Worm (Caenorhabditis elegans) whole organism, dauer: ENCODE results near the gene dpf-1.

Experiments
- unc-62 ChIP-seq: sonication (generic microtip); optimal IDR thresholded peaks from 2 replicates; lab custom pipeline; 2017; ENCODE audit warnings: missing biosample characterization, missing genetic modification reagents, missing genetic modification characterization

dpf-1 gene

DNA sequence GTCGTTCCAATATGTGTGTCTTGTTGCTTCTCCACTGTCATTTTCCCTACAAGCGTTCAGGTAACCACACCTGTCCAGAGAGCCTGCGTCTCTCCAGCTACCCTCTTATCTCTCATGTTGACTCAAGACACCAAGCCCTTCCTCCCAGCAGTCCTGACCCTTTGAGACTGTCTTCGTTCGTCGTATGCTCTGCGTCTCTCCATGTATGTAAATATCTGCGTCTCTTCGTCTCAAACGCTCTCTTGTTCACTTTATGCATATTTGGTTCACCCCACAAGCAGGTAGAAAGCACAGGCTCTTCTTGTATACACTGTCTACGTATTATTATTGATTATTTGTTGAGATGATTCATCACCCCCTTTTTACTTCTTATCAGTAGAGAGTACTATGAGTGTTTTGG, 26.6 kb downstream of the dpf-1 start:
- no peak for TF ChIP-seq unc-62 (GFP tag; lab: Kevin White, UChicago)

ce11 chrV:15498434-15498833, 27.3 kb downstream of the dpf-1 start, which contains the start of gene C06B8.7:
Gene C06B8.7 (plus strand): TSS chrV:15498734.
- no peak for TF ChIP-seq unc-62 (GFP tag; lab: Kevin White, UChicago)

DNA sequence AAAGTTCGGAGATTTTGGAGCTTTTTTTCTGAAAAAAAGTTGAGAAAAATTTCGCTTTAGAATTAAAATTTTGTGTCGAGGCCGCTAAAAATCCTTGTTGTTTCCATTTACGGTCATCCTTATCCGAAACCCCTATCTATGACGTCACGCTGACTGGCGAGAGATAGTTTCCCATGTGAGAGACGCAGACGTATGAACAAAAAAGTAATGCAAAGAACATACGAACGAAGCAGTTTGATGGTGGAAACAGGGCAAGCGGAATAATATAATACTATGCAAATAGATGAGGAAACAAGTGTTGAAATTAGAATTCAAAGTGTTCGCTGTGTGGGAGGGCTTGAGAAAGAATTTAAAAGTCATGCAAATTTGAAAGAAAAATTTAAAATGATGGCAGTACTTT, 28.0 kb downstream of the dpf-1 start:
- TF ChIP-seq unc-62 (GFP tag; lab: Kevin White, UChicago), result no peak

DNA sequence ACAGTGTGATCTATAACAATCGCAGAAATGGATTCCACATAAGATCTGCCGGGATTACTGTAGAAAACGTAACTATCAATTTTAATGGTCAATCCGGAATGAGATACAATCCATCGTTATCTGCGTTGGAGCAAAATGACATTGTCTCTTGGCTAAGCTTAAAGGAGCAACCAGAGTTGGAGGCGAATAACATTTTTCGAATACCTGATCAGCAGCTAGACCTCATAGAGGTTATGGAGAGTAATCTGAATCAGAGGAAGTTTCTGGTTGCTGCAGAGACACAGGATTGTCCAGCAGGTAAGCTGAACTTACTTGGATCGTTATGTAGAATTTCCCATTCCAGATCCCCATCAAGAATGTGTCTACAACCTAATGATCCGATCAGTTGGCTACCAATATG, 32.5 kb downstream of the dpf-1 start:
- no peak for TF ChIP-seq unc-62 (GFP tag; lab: Kevin White, UChicago)

DNA sequence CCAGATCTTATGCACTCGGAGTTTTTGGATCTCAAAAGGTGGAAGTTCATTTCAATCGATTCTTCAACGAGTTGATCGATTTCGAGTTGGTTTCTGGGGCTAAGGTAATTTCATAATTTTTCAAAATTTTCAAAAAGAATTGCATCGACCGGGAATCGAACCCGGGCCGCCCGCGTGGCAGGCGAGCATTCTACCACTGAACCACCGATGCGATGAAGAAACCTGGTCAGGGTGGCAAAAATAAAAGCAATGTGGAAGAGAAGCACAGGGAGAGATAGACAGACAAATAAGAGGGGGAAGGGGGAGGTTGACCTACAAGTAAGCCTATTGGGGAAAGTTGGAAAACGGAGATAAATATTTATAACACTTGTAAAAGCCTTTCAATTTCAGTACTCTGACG, 33.9 kb downstream of the dpf-1 start:
- no peak for TF ChIP-seq unc-62 (GFP tag; lab: Kevin White, UChicago)

ce11 chrV:15511613-15512216, 40.6 kb downstream of the dpf-1 start, which contains the start of gene rpl-38:
Gene rpl-38 (plus strand): TSS chrV:15512166.
- TF ChIP-seq unc-62 (GFP tag; lab: Kevin White, UChicago), result no peak

DNA sequence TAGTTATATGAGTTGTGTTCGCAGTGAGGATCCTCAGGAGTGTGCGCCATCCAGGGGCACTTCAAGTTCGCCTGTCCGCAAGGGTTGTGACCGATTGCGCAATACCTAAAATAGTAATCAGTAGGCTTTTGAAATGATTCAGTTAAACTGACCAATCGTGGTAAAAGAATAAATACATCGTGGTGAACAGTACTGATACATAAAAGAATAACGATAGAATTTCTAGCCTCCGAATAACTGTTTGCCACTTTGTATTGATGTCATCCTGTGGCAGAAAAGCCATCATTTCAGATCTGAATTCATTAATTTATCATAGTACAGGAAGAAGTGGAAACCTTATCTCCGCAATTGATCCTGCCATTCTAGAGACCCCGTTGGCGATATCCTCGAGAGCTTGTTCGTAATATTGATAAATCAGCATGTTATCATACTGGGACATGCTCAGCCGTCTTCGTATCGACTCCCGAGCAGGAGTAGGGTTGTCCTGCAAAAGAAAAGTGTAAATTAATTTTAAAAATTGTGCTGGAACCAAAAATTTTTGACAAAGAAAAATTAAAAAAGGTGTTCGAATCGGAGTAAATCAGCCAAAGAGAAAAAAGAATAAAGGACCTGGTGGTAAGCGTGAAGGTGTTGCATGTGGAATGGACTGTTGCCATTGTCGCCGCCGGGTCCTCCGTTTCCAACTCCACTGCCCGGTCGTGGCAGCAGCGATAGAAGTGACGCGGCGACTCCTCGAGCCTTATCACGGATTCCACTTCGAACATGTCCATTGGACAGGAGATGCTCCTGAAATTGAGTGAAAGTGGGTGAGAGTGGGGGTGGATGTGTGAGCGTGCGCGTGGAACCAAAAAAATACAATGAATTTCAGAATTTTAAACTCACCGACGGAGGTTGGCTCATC, 42.0 kb downstream of the dpf-1 start:
- no peak for TF ChIP-seq unc-62 (GFP tag; lab: Kevin White, UChicago)

- TF ChIP-seq unc-62 (GFP tag; lab: Kevin White, UChicago), result no peak
Observed at ce11 chrV:15515365-15515764, 44.2 kb downstream of the dpf-1 start.

- TF ChIP-seq unc-62 (GFP tag; lab: Kevin White, UChicago), result no peak
Observed at ce11 chrV:15516476-15516875, 45.3 kb downstream of the dpf-1 start.

- TF ChIP-seq unc-62 (GFP tag; lab: Kevin White, UChicago), result no peak
Observed at ce11 chrV:15517413-15517812, 46.3 kb downstream of the dpf-1 start, which contains the start of gene F21A3.3. Gene F21A3.3 (plus strand): TSS chrV:15517713.

DNA sequence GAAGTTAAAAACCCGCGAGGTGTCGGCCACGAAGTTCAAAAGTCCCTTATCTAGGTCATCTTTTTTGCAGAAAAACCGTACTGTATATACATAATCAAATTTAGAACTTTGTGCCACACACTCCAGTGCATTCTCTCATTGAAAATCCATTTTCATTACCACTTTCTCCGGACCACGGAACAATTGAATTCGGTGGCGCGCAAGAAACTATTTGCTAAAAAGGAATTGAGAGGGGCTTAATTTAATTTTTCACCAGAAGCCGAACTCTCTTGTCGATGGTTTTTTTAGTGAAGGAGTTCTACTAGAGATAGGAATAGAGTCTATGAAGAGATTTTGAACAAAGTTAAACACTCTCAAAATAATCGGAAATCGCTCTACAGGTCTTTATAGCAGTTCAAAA, 48.7 kb downstream of the dpf-1 start:
- TF ChIP-seq unc-62 (GFP tag; lab: Kevin White, UChicago), result no peak

- no peak for TF ChIP-seq unc-62 (GFP tag; lab: Kevin White, UChicago)
Observed at ce11 chrV:15520398-15520797, 49.3 kb downstream of the dpf-1 start.

- no peak for TF ChIP-seq unc-62 (GFP tag; lab: Kevin White, UChicago)
Observed at ce11 chrV:15521920-15522319, 50.8 kb downstream of the dpf-1 start, which contains the start of gene lgc-31. Gene lgc-31 (minus strand): TSS chrV:15522020.
